Worm (Caenorhabditis elegans): Measurements from ENCODE around the gene cyn-11.

DNA sequence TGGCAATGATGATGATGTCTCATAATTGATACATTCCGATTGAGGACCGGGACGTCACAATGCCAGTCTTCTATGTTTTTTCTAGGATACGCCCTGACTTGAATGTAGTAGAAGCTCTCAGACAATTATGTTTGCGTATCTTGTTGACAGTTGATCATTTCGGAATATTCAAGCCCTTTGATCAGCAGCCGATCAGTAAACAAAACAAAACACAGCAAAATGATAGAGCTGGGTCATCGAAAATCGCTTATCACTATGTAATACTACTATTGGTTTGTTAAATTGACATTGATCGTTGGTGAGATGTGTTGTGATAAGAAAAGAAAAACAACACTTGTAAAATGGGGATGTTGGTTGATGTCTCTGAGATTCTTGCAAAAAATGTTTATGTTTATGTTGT, 22.2 kb upstream of the cyn-11 start:
- TF ChIP-seq ZK185.1 (tag; optimal IDR thresholded peaks at IDR 0.05; ENCODE audit: poor library complexity, severe bottlenecking) (no peak), snpc-1.1 (tag; optimal IDR thresholded peaks at IDR 0.05; ENCODE audit: insufficient read depth) (no peak), snpc-4 (GFP tag; optimal IDR thresholded peaks at IDR 0.05) (no peak), snpc-4 (tag; optimal IDR thresholded peaks at IDR 0.05) (no peak), zfh-2 (GFP tag; conservative IDR thresholded peaks at IDR 0.05) (no peak), F33H1.4 (GFP tag; IDR thresholded peaks at IDR 0.05) (no peak), ztf-26 (tag; optimal IDR thresholded peaks at IDR 0.05) (no peak), B0261.1 (tag; optimal IDR thresholded peaks at IDR 0.05) (no peak), unc-62 (GFP tag; optimal IDR thresholded peaks at IDR 0.05) (no peak), xnd-1 (tag; optimal IDR thresholded peaks at IDR 0.05) (no peak), ama-1 (optimal IDR thresholded peaks at IDR 0.05) (no peak), ama-1 (GFP tag; optimal IDR thresholded peaks at IDR 0.05) (no peak), mxl-1 (tag; optimal IDR thresholded peaks at IDR 0.05) (no peak), pha-4 (tag; optimal IDR thresholded peaks at IDR 0.05) (no peak), akir-1 (GFP tag; optimal IDR thresholded peaks at IDR 0.05) (no peak)
